Fruit fly (Drosophila melanogaster) whole organism, embryonic: Measurements from ENCODE around the gene CG34296.

Experiments used
- Adf1 ChIP-seq: fragments of 200-800 bp; sonication (Bioruptor generic); IDR thresholded peaks from 2 replicates; pipeline ENCODE4 v1.3.6; 2022; ENCODE audit warnings: missing biosample characterization, missing genetic modification characterization
- Awh ChIP-seq: fragments of 200-800 bp; sonication (Bioruptor generic); IDR thresholded peaks from 2 replicates; pipeline ENCODE4, ENCODE4 v1.3.6; 2022; ENCODE audit warnings: missing biosample characterization, missing genetic modification characterization
- CG10462 ChIP-seq: fragments of 200-800 bp; sonication (Bioruptor generic); optimal IDR thresholded peaks from 2 replicates; lab custom pipeline; 2016; ENCODE audit warnings: missing biosample characterization, missing genetic modification characterization
- CG1233 ChIP-seq: fragments of 200-800 bp; sonication (Bioruptor generic); optimal IDR thresholded peaks from 4 replicates; lab custom pipeline; 2018; ENCODE audit warnings: missing biosample characterization, mild to moderate bottlenecking, missing genetic modification characterization
- CG13287 ChIP-seq: fragments of 200-800 bp; sonication (Bioruptor generic); IDR thresholded peaks from 2 replicates; pipeline ENCODE4 v1.3.6; 2022; ENCODE audit warnings: missing biosample characterization, missing genetic modification characterization; ENCODE audit not compliant: partially characterized antibody
- CG13894 ChIP-seq: fragments of 200-800 bp; sonication (Bioruptor generic); optimal IDR thresholded peaks from 3 replicates; lab custom pipeline; 2018; ENCODE audit warnings: missing biosample characterization, mild to moderate bottlenecking, missing genetic modification characterization, moderate library complexity
- CG14667 ChIP-seq: fragments of 200-800 bp; sonication (Bioruptor generic); IDR thresholded peaks from 2 replicates; pipeline ENCODE4 v1.3.6; 2022; ENCODE audit warnings: missing biosample characterization, missing genetic modification characterization
- CG1529 ChIP-seq: fragments of 200-800 bp; sonication (Bioruptor generic); optimal IDR thresholded peaks from 3 replicates; lab custom pipeline; 2018; ENCODE audit warnings: missing biosample characterization, missing genetic modification characterization
- CG15479 ChIP-seq: fragments of 200-800 bp; sonication (Bioruptor generic); optimal IDR thresholded peaks from 3 replicates; lab custom pipeline; 2019; ENCODE audit warnings: missing biosample characterization, mild to moderate bottlenecking, missing genetic modification characterization, moderate library complexity
- CG17568 ChIP-seq: fragments of 200-800 bp; sonication (Bioruptor generic); optimal IDR thresholded peaks from 2 replicates; lab custom pipeline; 2018; ENCODE audit warnings: missing biosample characterization, mild to moderate bottlenecking, missing genetic modification characterization, moderate library complexity
- CG18599 ChIP-seq: fragments of 200-800 bp; sonication (Bioruptor generic); optimal IDR thresholded peaks from 3 replicates; lab custom pipeline; 2017; ENCODE audit warnings: missing biosample characterization, missing genetic modification characterization, mild to moderate bottlenecking, moderate library complexity, missing genetic modification reagents
- CG32767 ChIP-seq: fragments of 200-800 bp; sonication (Bioruptor generic); IDR thresholded peaks from 2 replicates; pipeline ENCODE4 v1.3.6; 2022; ENCODE audit warnings: missing biosample characterization, missing genetic modification characterization
- CG34224 ChIP-seq: fragments of 200-800 bp; sonication (Bioruptor generic); IDR thresholded peaks from 3 replicates; pipeline ENCODE4 v1.3.6; 2022; ENCODE audit warnings: missing biosample characterization, missing genetic modification characterization; ENCODE audit not compliant: partially characterized antibody
- CG4617 ChIP-seq: fragments of 200-800 bp; sonication (Bioruptor generic); optimal IDR thresholded peaks from 3 replicates; lab custom pipeline; 2016; ENCODE audit warnings: missing biosample characterization, missing genetic modification characterization, borderline replicate concordance
- CG4707 ChIP-seq: fragments of 200-800 bp; sonication (Bioruptor generic); optimal IDR thresholded peaks from 2 replicates; lab custom pipeline; 2018; ENCODE audit warnings: missing biosample characterization, mild to moderate bottlenecking, missing genetic modification characterization, moderate library complexity
- CG6254 ChIP-seq: fragments of 200-800 bp; sonication (Bioruptor generic); optimal IDR thresholded peaks from 3 replicates; lab custom pipeline; 2017; ENCODE audit warnings: mild to moderate bottlenecking, missing biosample characterization, missing genetic modification reagents, missing genetic modification characterization
- CG6272 ChIP-seq: fragments of 200-800 bp; sonication (Bioruptor generic); IDR thresholded peaks from 2 replicates; pipeline ENCODE4 v1.3.6; 2022; ENCODE audit warnings: missing biosample characterization, missing genetic modification characterization
- CG6791 ChIP-seq: fragments of 200-800 bp; sonication (Bioruptor generic); IDR thresholded peaks from 3 replicates; pipeline ENCODE4 v1.3.6; 2022; ENCODE audit warnings: missing biosample characterization, missing genetic modification characterization; ENCODE audit not compliant: partially characterized antibody
- CG7372 ChIP-seq: fragments of 200-800 bp; sonication (Bioruptor generic); IDR thresholded peaks from 2 replicates; pipeline ENCODE4 v1.3.6; 2022; ENCODE audit warnings: missing biosample characterization, missing genetic modification characterization
- Dad ChIP-seq: fragments of 200-800 bp; sonication (Bioruptor generic); optimal IDR thresholded peaks from 3 replicates; lab custom pipeline; 2016; ENCODE audit warnings: missing biosample characterization, missing genetic modification characterization
- Deaf1 ChIP-seq: fragments of 200-800 bp; optimal IDR thresholded peaks from 3 replicates; lab custom pipeline; 2019; ENCODE audit warnings: missing biosample characterization, mild to moderate bottlenecking, missing genetic modification characterization, moderate library complexity
- E2f2 ChIP-seq: fragments of 200-800 bp; sonication (Bioruptor generic); IDR thresholded peaks from 2 replicates; pipeline ENCODE4 v1.3.6; 2022; ENCODE audit warnings: missing biosample characterization, missing genetic modification characterization
- H15 ChIP-seq: fragments of 200-800 bp; sonication (Bioruptor generic); IDR thresholded peaks from 3 replicates; pipeline ENCODE4 v1.3.6; 2022; ENCODE audit warnings: missing biosample characterization, missing genetic modification characterization
- Hand ChIP-seq: fragments of 200-800 bp; sonication (Bioruptor generic); optimal IDR thresholded peaks from 2 replicates; lab custom pipeline; 2017; ENCODE audit warnings: mild to moderate bottlenecking, missing biosample characterization, missing genetic modification reagents, missing genetic modification characterization
- Hr51 ChIP-seq, 2 experiments: fragments of 200-800 bp; sonication (Bioruptor generic); optimal IDR thresholded peaks; 2 replicates in 1 of 2; 3 replicates in 1 of 2; lab custom pipeline; 2016 to 2018; ENCODE audit warnings: missing biosample characterization in 2 of 2, missing genetic modification characterization in 2 of 2, mild to moderate bottlenecking in 1 of 2, moderate library complexity in 1 of 2
- MBD-R2 ChIP-seq: fragments of 200-800 bp; sonication (Bioruptor generic); IDR thresholded peaks from 2 replicates; pipeline ENCODE4 v1.3.6; 2022; ENCODE audit warnings: missing biosample characterization, missing genetic modification characterization
- Med ChIP-seq: fragments of 200-800 bp; sonication (Bioruptor generic); peaks from one replicate; lab custom pipeline; 2016; ENCODE audit warnings: missing biosample characterization, missing genetic modification characterization, mild to moderate bottlenecking, inconsistent platforms, moderate library complexity
- Nf-YC ChIP-seq: fragments of 200-800 bp; optimal IDR thresholded peaks from 3 replicates; lab custom pipeline; 2019; ENCODE audit warnings: missing biosample characterization, mild to moderate bottlenecking, missing genetic modification characterization, moderate library complexity
- Oaz ChIP-seq: fragments of 200-800 bp; sonication (Bioruptor generic); IDR thresholded peaks from 2 replicates; pipeline ENCODE4 v1.3.6; 2022; ENCODE audit warnings: missing biosample characterization, missing genetic modification characterization
- Ptx1 ChIP-seq: fragments of 200-800 bp; sonication (Bioruptor generic); IDR thresholded peaks from 2 replicates; pipeline ENCODE4 v1.3.6; 2022; ENCODE audit warnings: missing biosample characterization, missing genetic modification characterization
- Trl ChIP-seq, 3 experiments: fragments of >200 bp in 2 of 3; fragments of 200-800 bp in 1 of 3; sonication (Bioruptor generic) in 1 of 3; optimal IDR thresholded peaks; 2 replicates in 1 of 3; 3 replicates in 2 of 3; lab custom pipeline; 2016 to 2017; ENCODE audit warnings: missing biosample characterization in 1 of 3, missing genetic modification characterization in 1 of 3
- cg ChIP-seq: fragments of 200-800 bp; sonication (Bioruptor generic); optimal IDR thresholded peaks from 3 replicates; lab custom pipeline; 2019; ENCODE audit warnings: missing biosample characterization, mild to moderate bottlenecking, missing genetic modification characterization, moderate library complexity
- corto ChIP-seq: fragments of 200-800 bp; sonication (Bioruptor generic); optimal IDR thresholded peaks from 2 replicates; lab custom pipeline; 2016; ENCODE audit warnings: missing biosample characterization, mild to moderate bottlenecking, missing genetic modification characterization, moderate library complexity
- cwo ChIP-seq: fragments of 200-800 bp; sonication (Bioruptor generic); optimal IDR thresholded peaks from 3 replicates; lab custom pipeline; 2017; ENCODE audit warnings: missing biosample characterization, missing genetic modification characterization, mild to moderate bottlenecking, moderate library complexity, missing genetic modification reagents
- danr ChIP-seq: fragments of 200-800 bp; sonication (Bioruptor generic); IDR thresholded peaks from 2 replicates; pipeline ENCODE4 v1.3.6; 2022; ENCODE audit warnings: missing biosample characterization, missing genetic modification characterization
- ems ChIP-seq: fragments of 200-800 bp; sonication (Bioruptor generic); optimal IDR thresholded peaks from 3 replicates; lab custom pipeline; 2016; ENCODE audit warnings: missing biosample characterization, missing genetic modification characterization
- eve ChIP-seq, 2 experiments: fragments of >200 bp; optimal IDR thresholded peaks; 2 replicates each; lab custom pipeline; 2017; ENCODE audit warnings: missing biosample characterization in 2 of 2, missing genetic modification characterization in 2 of 2
- exex ChIP-seq: fragments of 200-800 bp; sonication (Bioruptor generic); optimal IDR thresholded peaks from 4 replicates; lab custom pipeline; 2018; ENCODE audit warnings: missing biosample characterization, mild to moderate bottlenecking, missing genetic modification characterization, moderate library complexity
- ftz-f1 ChIP-seq: fragments of 200-800 bp; sonication (Bioruptor generic); optimal IDR thresholded peaks from 2 replicates; lab custom pipeline; 2016; ENCODE audit warnings: missing biosample characterization, missing genetic modification characterization
- grn ChIP-seq: fragments of 200-800 bp; sonication (Bioruptor generic); optimal IDR thresholded peaks from 3 replicates; lab custom pipeline; 2017; ENCODE audit warnings: missing biosample characterization, missing genetic modification characterization
- hkb ChIP-seq, 2 experiments: fragments of 200-800 bp in 1 of 2; fragments of >200 bp in 1 of 2; sonication (Bioruptor generic) in 1 of 2; IDR thresholded peaks in 1 of 2; optimal IDR thresholded peaks in 1 of 2; 2 replicates each; pipeline versions ENCODE4 v1.3.6 to Lab custom; 2017 to 2022; ENCODE audit warnings: missing biosample characterization in 1 of 2, missing genetic modification characterization in 1 of 2
- inv ChIP-seq: fragments of 200-800 bp; sonication (Bioruptor generic); IDR thresholded peaks from 2 replicates; pipeline ENCODE4 v1.3.6; 2022; ENCODE audit warnings: missing biosample characterization, missing genetic modification characterization; ENCODE audit not compliant: partially characterized antibody
- jigr1 ChIP-seq: fragments of 200-800 bp; sonication (Bioruptor generic); IDR thresholded peaks from 3 replicates; pipeline ENCODE4 v1.3.6; 2022; ENCODE audit warnings: missing biosample characterization, missing genetic modification characterization
- kay ChIP-seq: fragments of 200-800 bp; sonication (Bioruptor generic); optimal IDR thresholded peaks from 2 replicates; lab custom pipeline; 2016; ENCODE audit warnings: missing biosample characterization, missing genetic modification characterization
- pita ChIP-seq: fragments of 200-800 bp; sonication (Bioruptor generic); optimal IDR thresholded peaks from 2 replicates; lab custom pipeline; 2017; ENCODE audit warnings: missing biosample characterization, mild to moderate bottlenecking, missing genetic modification characterization
- sd ChIP-seq: fragments of 200-800 bp; sonication (Bioruptor generic); optimal IDR thresholded peaks from 3 replicates; lab custom pipeline; 2018; ENCODE audit warnings: missing biosample characterization, mild to moderate bottlenecking, missing genetic modification characterization, moderate library complexity
- usp ChIP-seq: fragments of >200 bp; optimal IDR thresholded peaks from 2 replicates; lab custom pipeline; 2017; ENCODE audit warnings: missing biosample characterization, missing genetic modification characterization
- vfl ChIP-seq: fragments of 200-800 bp; sonication (Bioruptor generic); optimal IDR thresholded peaks from 2 replicates; lab custom pipeline; 2016; ENCODE audit warnings: missing biosample characterization, missing genetic modification characterization
- vnd ChIP-seq: fragments of 200-800 bp; sonication (Bioruptor generic); IDR thresholded peaks from 3 replicates; pipeline ENCODE4 v1.3.6; 2022; ENCODE audit warnings: missing biosample characterization, missing genetic modification characterization; ENCODE audit not compliant: partially characterized antibody

CG34296 gene

DNA sequence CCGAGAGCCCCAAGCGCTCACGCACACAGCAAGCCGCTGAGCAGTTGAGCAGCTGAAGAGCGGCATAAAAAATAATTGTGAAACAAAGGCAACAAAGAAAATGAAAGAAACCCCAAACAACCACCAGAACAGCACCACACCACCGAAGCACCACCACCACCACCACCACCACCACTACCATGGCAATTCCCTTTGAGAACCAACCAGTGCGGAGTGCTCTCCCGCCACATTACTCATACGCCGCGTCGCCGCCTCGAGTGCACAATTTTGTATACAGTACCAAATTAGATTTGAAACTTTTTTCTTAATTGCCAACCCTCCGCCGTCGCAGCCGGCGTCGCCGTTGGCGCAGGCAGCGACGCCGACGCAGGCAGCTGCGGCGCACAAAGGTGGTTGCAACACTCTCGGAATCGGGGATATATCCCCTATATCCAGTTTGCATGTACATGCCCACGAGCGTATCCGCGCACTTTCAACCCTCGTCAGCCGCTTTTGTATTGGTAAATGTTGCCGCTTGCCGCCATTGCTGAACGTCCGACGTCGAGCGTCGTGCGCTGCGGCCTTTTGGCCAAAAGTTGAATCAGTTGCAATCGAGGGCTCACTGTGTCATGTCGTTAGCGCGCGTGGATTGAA lies 30.2 kb upstream of the CG34296 start, which contains the start of gene dmrt99B:
Gene dmrt99B, plus strand, starts transcription at position 583 of the 633 bp plus-strand sequence.
- TF ChIP-seq pita (GFP tag; lab: Kevin White, UChicago) (no peak), CG13287 (no peak), vfl (no peak), Oaz (GFP tag; lab: Robert Waterston, UW) (no peak), Ptx1 (GFP tag; lab: Robert Waterston, UW) (no peak), CG4617 (GFP tag; lab: Kevin White, UChicago) (no peak), Nf-YC (tag; lab: Kevin White, UChicago) (peak; percentile 96), danr (GFP tag; lab: Robert Waterston, UW) (no peak), Dad (GFP tag; lab: Kevin White, UChicago) (no peak), CG18599 (GFP tag; lab: Kevin White, UChicago) (no peak), CG34224 (GFP tag; lab: Robert Waterston, UW) (0 out of 3 replicates have a peak, but pooled peaks have one; percentile 22), hkb (optimal IDR thresholded peaks at IDR 0.05; lab: Kevin White, UChicago) (no peak), hkb (GFP tag; IDR thresholded peaks at IDR 0.05; lab: Robert Waterston, UW) (no peak), corto (no peak), ftz-f1 (GFP tag; lab: Kevin White, UChicago) (no peak), CG17568 (GFP tag; lab: Kevin White, UChicago) (no peak), CG15479 (GFP tag; lab: Kevin White, UChicago) (peak; percentile 10), CG10462 (GFP tag; lab: Kevin White, UChicago) (no peak), cwo (no peak), Deaf1 (tag; lab: Kevin White, UChicago) (peak; percentile 10), grn (GFP tag; lab: Kevin White, UChicago) (no peak), CG6272 (GFP tag; lab: Robert Waterston, UW) (no peak), Hand (GFP tag; lab: Kevin White, UChicago) (no peak), usp (GFP tag; lab: Kevin White, UChicago) (no peak), vnd (GFP tag; lab: Robert Waterston, UW) (no peak), CG14667 (no peak), sd (tag; lab: Kevin White, UChicago) (no peak), E2f2 (GFP tag; lab: Robert Waterston, UW) (no peak), Awh (GFP tag; lab: Robert Waterston, UW) (no peak), CG6791 (GFP tag; lab: Robert Waterston, UW) (0 out of 3 replicates have a peak, but pooled peaks have one; percentile 6), inv (no peak), CG1233 (GFP tag; lab: Kevin White, UChicago) (no peak), CG13894 (tag; lab: Kevin White, UChicago) (no peak), CG1529 (GFP tag; lab: Kevin White, UChicago) (no peak), Trl (optimal IDR thresholded peaks at IDR 0.05; lab: Kevin White, UChicago) (peak in 1 of 2 experiments; percentile 24), Trl (GFP tag; optimal IDR thresholded peaks at IDR 0.05; lab: Kevin White, UChicago) (no peak), CG4707 (GFP tag; lab: Kevin White, UChicago) (no peak), Hr51 (GFP tag; optimal IDR thresholded peaks at IDR 0.05; lab: Kevin White, UChicago) (no peak), MBD-R2 (GFP tag; lab: Robert Waterston, UW) (no peak), CG32767 (GFP tag; lab: Robert Waterston, UW) (0 out of 2 replicates have a peak, but pooled peaks have one; percentile 15), Med (peak; percentile 5), kay (no peak), H15 (GFP tag; lab: Robert Waterston, UW) (no peak), eve (GFP tag; optimal IDR thresholded peaks at IDR 0.05; lab: Kevin White, UChicago) (no peak), ems (no peak), CG6254 (GFP tag; lab: Kevin White, UChicago) (no peak), exex (tag; lab: Kevin White, UChicago) (no peak), jigr1 (no peak), Adf1 (peak; percentile 91), cg (GFP tag; lab: Kevin White, UChicago) (peak; percentile 81), CG7372 (GFP tag; lab: Robert Waterston, UW) (peak; percentile 74)
